Worm (Caenorhabditis elegans): Measurements from ENCODE around the gene C05A2.4.

DNA sequence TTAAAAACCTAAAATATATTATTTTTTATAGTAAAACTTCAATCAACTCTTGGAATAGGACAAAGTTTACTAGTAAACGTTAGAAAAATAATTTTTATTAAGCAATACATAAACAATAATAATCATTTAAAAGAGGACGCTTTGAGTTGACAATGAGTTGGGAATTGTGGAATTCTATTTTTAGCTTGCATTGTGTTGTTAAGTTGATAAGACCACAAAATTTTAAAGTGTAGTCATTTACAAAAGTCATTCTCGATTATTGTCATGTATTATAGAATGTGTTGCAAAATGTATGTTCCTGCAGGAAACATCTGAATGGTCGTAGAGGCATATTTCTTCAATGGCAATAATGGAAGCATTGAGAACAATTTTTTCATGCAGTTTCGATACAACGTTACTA, 15.7 kb downstream of the C05A2.4 start:
- TF ChIP-seq W03F9.2 (tag; optimal IDR thresholded peaks at IDR 0.05) (no peak), him-1 (tag; optimal IDR thresholded peaks at IDR 0.05) (no peak), dao-5 (tag; optimal IDR thresholded peaks at IDR 0.05) (no peak)

Data from whole organism, L4/young adult.